Worm (Caenorhabditis elegans): ENCODE results near the gene dmsr-7.

dmsr-7 gene

ce11 chrV:5433020-5433419 is 27.9 kb downstream of the dmsr-7 start, which contains the start of gene acl-6:
Gene acl-6, plus strand, starts transcription at chrV:5433386.
- no peak for TF ChIP-seq T22C8.4 (GFP tag; IDR thresholded peaks at IDR 0.05)
- no peak for TF ChIP-seq ztf-23 (GFP tag; IDR thresholded peaks at IDR 0.05)
- TF ChIP-seq flt-1 (GFP tag; IDR thresholded peaks at IDR 0.05): no peak
- no peak for TF ChIP-seq klf-2 (GFP tag; conservative IDR thresholded peaks at IDR 0.05)
- no peak for TF ChIP-seq ztf-29 (GFP tag; IDR thresholded peaks at IDR 0.05)
- no peak for TF ChIP-seq cog-1 (tag; optimal IDR thresholded peaks at IDR 0.05)
- no peak for TF ChIP-seq tab-1 (GFP tag; IDR thresholded peaks at IDR 0.05)
- TF ChIP-seq med-1 (GFP tag; optimal IDR thresholded peaks at IDR 0.05; ENCODE audit: insufficient read depth): no peak
- TF ChIP-seq ref-1 (GFP tag; conservative IDR thresholded peaks at IDR 0.05): no peak

- no peak for TF ChIP-seq ref-1 (GFP tag; conservative IDR thresholded peaks at IDR 0.05)
Observed at ce11 chrV:5439068-5439467, 33.9 kb downstream of the dmsr-7 start, which contains the start of gene snpc-1.3. Gene snpc-1.3, minus strand, starts transcription at chrV:5439168.

DNA sequence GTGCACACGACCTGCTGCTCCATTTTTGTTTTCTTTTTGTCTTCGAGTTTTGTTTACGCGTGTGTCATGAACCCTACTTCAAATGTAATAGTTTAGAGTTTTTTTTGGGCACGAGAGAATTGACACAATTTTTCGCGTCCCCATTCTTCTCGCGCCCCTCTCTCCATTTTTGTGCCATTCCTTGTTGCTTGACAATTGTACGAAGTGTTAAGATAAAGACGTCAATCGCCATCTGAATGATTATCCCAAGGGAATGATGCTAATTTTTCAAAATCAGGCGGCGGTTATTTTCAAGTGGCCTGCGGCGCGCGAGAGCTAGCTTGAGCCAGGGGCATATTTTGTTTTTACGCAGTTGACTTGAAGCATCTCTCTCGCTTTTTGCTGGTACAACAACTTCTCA is 37.2 kb downstream of the dmsr-7 start:
- TF ChIP-seq ztf-29 (GFP tag; IDR thresholded peaks at IDR 0.05) (no peak), ztf-23 (GFP tag; IDR thresholded peaks at IDR 0.05) (no peak), T22C8.4 (GFP tag; IDR thresholded peaks at IDR 0.05) (no peak), med-1 (GFP tag; optimal IDR thresholded peaks at IDR 0.05; ENCODE audit: insufficient read depth) (no peak), tab-1 (GFP tag; IDR thresholded peaks at IDR 0.05) (no peak), cog-1 (tag; optimal IDR thresholded peaks at IDR 0.05) (no peak), klf-2 (GFP tag; conservative IDR thresholded peaks at IDR 0.05) (no peak), flt-1 (GFP tag; IDR thresholded peaks at IDR 0.05) (no peak), ref-1 (GFP tag; conservative IDR thresholded peaks at IDR 0.05) (no peak)

ce11 chrV:5444037-5444436 is 38.9 kb downstream of the dmsr-7 start:
- TF ChIP-seq flt-1 (GFP tag; IDR thresholded peaks at IDR 0.05) (no peak), ref-1 (GFP tag; conservative IDR thresholded peaks at IDR 0.05) (no peak), ztf-23 (GFP tag; IDR thresholded peaks at IDR 0.05) (no peak), tab-1 (GFP tag; IDR thresholded peaks at IDR 0.05) (no peak), T22C8.4 (GFP tag; IDR thresholded peaks at IDR 0.05) (no peak), ztf-29 (GFP tag; IDR thresholded peaks at IDR 0.05) (no peak), med-1 (GFP tag; optimal IDR thresholded peaks at IDR 0.05; ENCODE audit: insufficient read depth) (no peak), cog-1 (tag; optimal IDR thresholded peaks at IDR 0.05) (no peak), klf-2 (GFP tag; conservative IDR thresholded peaks at IDR 0.05) (no peak)

- TF ChIP-seq flt-1 (GFP tag; IDR thresholded peaks at IDR 0.05): no peak
- no peak for TF ChIP-seq med-1 (GFP tag; optimal IDR thresholded peaks at IDR 0.05; ENCODE audit: insufficient read depth)
- no peak for TF ChIP-seq ztf-29 (GFP tag; IDR thresholded peaks at IDR 0.05)
- no peak for TF ChIP-seq ztf-23 (GFP tag; IDR thresholded peaks at IDR 0.05)
- no peak for TF ChIP-seq ref-1 (GFP tag; conservative IDR thresholded peaks at IDR 0.05)
- TF ChIP-seq klf-2 (GFP tag; conservative IDR thresholded peaks at IDR 0.05): no peak
- TF ChIP-seq T22C8.4 (GFP tag; IDR thresholded peaks at IDR 0.05): no peak
- no peak for TF ChIP-seq tab-1 (GFP tag; IDR thresholded peaks at IDR 0.05)
- TF ChIP-seq cog-1 (tag; optimal IDR thresholded peaks at IDR 0.05): no peak
Observed at ce11 chrV:5445839-5446238, 40.7 kb downstream of the dmsr-7 start, which contains the start of gene F08F3.1. Gene F08F3.1, plus strand, starts transcription at chrV:5446139.

- TF ChIP-seq ref-1 (GFP tag; conservative IDR thresholded peaks at IDR 0.05) (no peak), flt-1 (GFP tag; IDR thresholded peaks at IDR 0.05) (no peak), ztf-23 (GFP tag; IDR thresholded peaks at IDR 0.05) (no peak), cog-1 (tag; optimal IDR thresholded peaks at IDR 0.05) (no peak), ztf-29 (GFP tag; IDR thresholded peaks at IDR 0.05) (no peak), T22C8.4 (GFP tag; IDR thresholded peaks at IDR 0.05) (no peak), tab-1 (GFP tag; IDR thresholded peaks at IDR 0.05) (no peak), klf-2 (GFP tag; conservative IDR thresholded peaks at IDR 0.05) (no peak), med-1 (GFP tag; optimal IDR thresholded peaks at IDR 0.05; ENCODE audit: insufficient read depth) (no peak)
Observed at ce11 chrV:5447057-5447456, 41.9 kb downstream of the dmsr-7 start.

DNA sequence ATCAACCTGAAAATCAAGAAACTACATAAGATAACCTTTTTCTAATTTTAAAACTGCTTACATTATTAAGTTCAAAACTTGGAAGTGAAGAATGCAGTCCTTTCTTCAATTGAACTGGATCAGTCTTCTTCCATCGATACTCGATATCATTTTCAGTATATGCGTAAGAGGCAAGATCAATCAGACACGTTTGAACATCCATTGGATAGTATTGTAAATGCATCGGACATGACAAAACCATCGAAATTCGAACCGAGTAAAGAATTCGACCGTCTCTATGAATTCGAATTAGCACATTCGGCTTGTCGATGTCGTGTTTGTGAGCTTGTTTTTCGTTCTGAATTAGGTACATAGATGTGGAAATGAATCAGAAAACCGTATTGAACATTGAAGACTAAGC is 45.6 kb downstream of the dmsr-7 start:
- TF ChIP-seq flt-1 (GFP tag; IDR thresholded peaks at IDR 0.05) (no peak), ref-1 (GFP tag; conservative IDR thresholded peaks at IDR 0.05) (no peak), klf-2 (GFP tag; conservative IDR thresholded peaks at IDR 0.05) (no peak), med-1 (GFP tag; optimal IDR thresholded peaks at IDR 0.05; ENCODE audit: insufficient read depth) (no peak), ztf-23 (GFP tag; IDR thresholded peaks at IDR 0.05) (no peak), ztf-29 (GFP tag; IDR thresholded peaks at IDR 0.05) (no peak), cog-1 (tag; optimal IDR thresholded peaks at IDR 0.05) (no peak), T22C8.4 (GFP tag; IDR thresholded peaks at IDR 0.05) (no peak), tab-1 (GFP tag; IDR thresholded peaks at IDR 0.05) (no peak)

ce11 chrV:5453615-5454014 is 48.5 kb downstream of the dmsr-7 start, which contains the start of gene glc-3:
Gene glc-3, minus strand, starts transcription at chrV:5453715.
- TF ChIP-seq ztf-23 (GFP tag; IDR thresholded peaks at IDR 0.05): no peak
- no peak for TF ChIP-seq ref-1 (GFP tag; conservative IDR thresholded peaks at IDR 0.05)
- TF ChIP-seq cog-1 (tag; optimal IDR thresholded peaks at IDR 0.05): no peak
- no peak for TF ChIP-seq T22C8.4 (GFP tag; IDR thresholded peaks at IDR 0.05)

DNA sequence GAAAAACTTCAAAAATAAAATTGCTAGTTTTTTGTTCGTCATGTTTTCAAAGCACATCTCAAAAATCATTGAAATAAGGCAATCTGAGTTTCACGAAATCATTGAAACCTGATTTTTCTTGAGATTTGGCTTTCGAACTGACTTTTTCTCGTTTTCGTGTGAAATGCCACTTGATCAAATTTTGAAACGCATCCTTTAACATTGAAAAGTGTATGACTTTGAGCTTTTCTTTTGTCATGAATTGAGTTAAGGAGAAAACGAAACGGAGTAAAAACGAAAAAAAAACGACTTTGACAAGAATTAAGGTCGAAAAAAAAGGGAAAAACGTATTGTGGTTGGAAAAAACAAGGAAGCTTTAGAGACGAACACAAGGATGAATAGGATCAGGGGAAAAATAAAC is 49.8 kb downstream of the dmsr-7 start:
- TF ChIP-seq ref-1 (GFP tag; conservative IDR thresholded peaks at IDR 0.05): no peak
